ENCODE assay signal across 4 worm cellular contexts in the genomic region with DNA sequence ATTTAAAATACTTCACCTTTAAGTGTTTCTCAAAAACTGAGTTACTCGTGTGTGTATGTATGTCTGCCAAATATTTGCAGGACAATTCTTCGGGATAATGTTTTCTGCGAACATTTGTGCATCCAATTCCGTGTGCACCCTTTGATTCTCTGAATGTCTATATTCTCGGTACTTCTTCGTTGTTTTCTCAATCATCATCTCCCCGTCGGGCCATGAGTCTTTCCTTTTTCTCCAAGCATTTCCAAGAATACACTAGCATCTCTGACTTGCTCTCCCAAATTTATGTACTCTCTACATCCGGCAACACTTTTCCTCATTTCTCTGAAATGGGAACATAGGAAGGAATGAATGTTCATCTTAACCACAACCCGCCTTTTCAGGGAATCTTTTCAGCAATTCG.
TF ChIP-seq lines count a peak whose summit lies in the region.

No protein-coding gene starts in this region.

TF ChIP-seq in whole organism, L1 larva, 84 proteins besides CTCF, POLR2A, EP300 and RAD21 (continues in another document):
- TF ChIP-seq pag-3 (tag; optimal IDR thresholded peaks at IDR 0.05; lab: Kevin White, UChicago; ENCODE audit: borderline replicate concordance, insufficient read depth) (no peak), nhr-11 (tag; optimal IDR thresholded peaks at IDR 0.05; lab: Kevin White, UChicago) (peak; percentile 79), skn-1 (tag; optimal IDR thresholded peaks at IDR 0.05; lab: Kevin White, UChicago) (no peak), ceh-63 (GFP tag; optimal IDR thresholded peaks at IDR 0.05; lab: Kevin White, UChicago) (no peak), egl-27 (tag; optimal IDR thresholded peaks at IDR 0.05; lab: Kevin White, UChicago) (no peak), fkh-10 (GFP tag; optimal IDR thresholded peaks at IDR 0.05; lab: Kevin White, UChicago) (no peak), sox-4 (tag; optimal IDR thresholded peaks at IDR 0.05; lab: Kevin White, UChicago) (peak; percentile 53), lin-13 (GFP tag; optimal IDR thresholded peaks at IDR 0.05; lab: Kevin White, UChicago) (no peak), dpl-1 (GFP tag; optimal IDR thresholded peaks at IDR 0.05; lab: Kevin White, UChicago) (peak in 1 of 3 experiments; percentile 21), nhr-76 (tag; optimal IDR thresholded peaks at IDR 0.05; lab: Kevin White, UChicago) (no peak), sptf-1 (tag; optimal IDR thresholded peaks at IDR 0.05; lab: Kevin White, UChicago) (no peak), fkh-4 (tag; optimal IDR thresholded peaks at IDR 0.05; lab: Kevin White, UChicago; ENCODE audit: borderline replicate concordance) (no peak), swsn-7 (tag; optimal IDR thresholded peaks at IDR 0.05; lab: Kevin White, UChicago) (peak; percentile 73), pax-3 (tag; optimal IDR thresholded peaks at IDR 0.05; lab: Kevin White, UChicago) (peak; percentile 77), hpl-2 (GFP tag; optimal IDR thresholded peaks at IDR 0.05; lab: Kevin White, UChicago) (no peak), snpc-4 (tag; optimal IDR thresholded peaks at IDR 0.05; lab: Kevin White, UChicago) (no peak), hlh-4 (tag; optimal IDR thresholded peaks at IDR 0.05; lab: Kevin White, UChicago) (no peak), zip-4 (GFP tag; optimal IDR thresholded peaks at IDR 0.05; lab: Kevin White, UChicago) (peak; percentile 3), ceh-90 (tag; optimal IDR thresholded peaks at IDR 0.05; lab: Kevin White, UChicago) (no peak), aha-1 (tag; optimal IDR thresholded peaks at IDR 0.05; lab: Kevin White, UChicago) (no peak), grh-1 (GFP tag; IDR thresholded peaks at IDR 0.05; lab: Robert Waterston, UW) (no peak), tbx-2 (tag; optimal IDR thresholded peaks at IDR 0.05; lab: Kevin White, UChicago) (no peak)

TF ChIP-seq in whole organism, L2 larva, 48 proteins besides CTCF, POLR2A, EP300 and RAD21 (continues in another document):
- TF ChIP-seq elt-3 (tag; optimal IDR thresholded peaks at IDR 0.05; lab: Kevin White, UChicago), result no peak
- TF ChIP-seq crh-2 (tag; optimal IDR thresholded peaks at IDR 0.05; lab: Kevin White, UChicago), result peak; percentile 40
- TF ChIP-seq mbf-1 (tag; optimal IDR thresholded peaks at IDR 0.05; lab: Kevin White, UChicago), result no peak
- no peak for TF ChIP-seq fos-1 (tag; optimal IDR thresholded peaks at IDR 0.05; lab: Kevin White, UChicago)
- peak; percentile 25 for TF ChIP-seq lin-13 (GFP tag; optimal IDR thresholded peaks at IDR 0.05; lab: Kevin White, UChicago)
- TF ChIP-seq ceh-16 (tag; optimal IDR thresholded peaks at IDR 0.05; lab: Kevin White, UChicago), result no peak
- peak; percentile 48 for TF ChIP-seq nhr-6 (tag; optimal IDR thresholded peaks at IDR 0.05; lab: Kevin White, UChicago)
- no peak for TF ChIP-seq ztf-11 (tag; optimal IDR thresholded peaks at IDR 0.05; lab: Kevin White, UChicago)
- TF ChIP-seq ztf-4 (tag; optimal IDR thresholded peaks at IDR 0.05; lab: Kevin White, UChicago), result peak; percentile 33
- TF ChIP-seq ztf-1 (GFP tag; conservative IDR thresholded peaks at IDR 0.05; lab: Robert Waterston, UW), result no peak
- no peak for TF ChIP-seq dmd-4 (tag; optimal IDR thresholded peaks at IDR 0.05; lab: Kevin White, UChicago)
- TF ChIP-seq mdl-1 (tag; optimal IDR thresholded peaks at IDR 0.05; lab: Kevin White, UChicago), result no peak
- no peak for TF ChIP-seq ceh-82 (tag; optimal IDR thresholded peaks at IDR 0.05; lab: Kevin White, UChicago)
- TF ChIP-seq sem-4 (tag; optimal IDR thresholded peaks at IDR 0.05; lab: Kevin White, UChicago), result no peak
- TF ChIP-seq ama-1 (optimal IDR thresholded peaks at IDR 0.05; lab: Kevin White, UChicago), result no peak
- TF ChIP-seq skn-1 (tag; optimal IDR thresholded peaks at IDR 0.05; lab: Kevin White, UChicago), result no peak
- TF ChIP-seq nhr-10 (tag; optimal IDR thresholded peaks at IDR 0.05; lab: Kevin White, UChicago), result no peak
- no peak for TF ChIP-seq elt-1 (tag; optimal IDR thresholded peaks at IDR 0.05; lab: Kevin White, UChicago)
- no peak for TF ChIP-seq aly-2 (tag; optimal IDR thresholded peaks at IDR 0.05; lab: Kevin White, UChicago)
- no peak for TF ChIP-seq nhr-77 (tag; optimal IDR thresholded peaks at IDR 0.05; lab: Kevin White, UChicago)
- TF ChIP-seq egl-27 (tag; optimal IDR thresholded peaks at IDR 0.05; lab: Kevin White, UChicago), result no peak
- no peak for TF ChIP-seq blmp-1 (tag; optimal IDR thresholded peaks at IDR 0.05; lab: Kevin White, UChicago; ENCODE audit: insufficient read depth)
- no peak for TF ChIP-seq peb-1 (tag; optimal IDR thresholded peaks at IDR 0.05; lab: Kevin White, UChicago)
- peak; percentile 78 for TF ChIP-seq nhr-21 (tag; optimal IDR thresholded peaks at IDR 0.05; lab: Kevin White, UChicago)

TF ChIP-seq in whole organism, L3 larva, 47 proteins besides CTCF, POLR2A, EP300 and RAD21 (continues in another document):
- TF ChIP-seq daf-12 (tag; optimal IDR thresholded peaks at IDR 0.05; lab: Kevin White, UChicago), result no peak
- no peak for TF ChIP-seq sea-2 (GFP tag; optimal IDR thresholded peaks at IDR 0.05; lab: Kevin White, UChicago)
- TF ChIP-seq snpc-4 (tag; optimal IDR thresholded peaks at IDR 0.05; lab: Kevin White, UChicago), result peak; percentile 13
- peak; percentile 67 for TF ChIP-seq tbx-2 (tag; optimal IDR thresholded peaks at IDR 0.05; lab: Kevin White, UChicago)
- TF ChIP-seq eor-1 (tag; optimal IDR thresholded peaks at IDR 0.05; lab: Kevin White, UChicago), result no peak
- TF ChIP-seq hmg-11 (tag; optimal IDR thresholded peaks at IDR 0.05; lab: Kevin White, UChicago), result no peak
- TF ChIP-seq nhr-23 (tag; optimal IDR thresholded peaks at IDR 0.05; lab: Kevin White, UChicago), result no peak
- TF ChIP-seq skn-1 (tag; optimal IDR thresholded peaks at IDR 0.05; lab: Kevin White, UChicago), result no peak
- no peak for TF ChIP-seq pha-4 (tag; optimal IDR thresholded peaks at IDR 0.05; lab: Kevin White, UChicago)
- no peak for TF ChIP-seq ceh-16 (tag; optimal IDR thresholded peaks at IDR 0.05; lab: Kevin White, UChicago)
- TF ChIP-seq aly-2 (tag; optimal IDR thresholded peaks at IDR 0.05; lab: Kevin White, UChicago), result no peak
- TF ChIP-seq unc-39 (tag; optimal IDR thresholded peaks at IDR 0.05; lab: Kevin White, UChicago), result no peak
- TF ChIP-seq nhr-28 (tag; optimal IDR thresholded peaks at IDR 0.05; lab: Kevin White, UChicago), result no peak
- TF ChIP-seq fos-1 (tag; optimal IDR thresholded peaks at IDR 0.05; lab: Kevin White, UChicago), result no peak
- no peak for TF ChIP-seq unc-62 (GFP tag; optimal IDR thresholded peaks at IDR 0.05; lab: Kevin White, UChicago)
- no peak for TF ChIP-seq elt-1 (tag; optimal IDR thresholded peaks at IDR 0.05; lab: Kevin White, UChicago)
- peak; percentile 44 for TF ChIP-seq nfya-1 (tag; optimal IDR thresholded peaks at IDR 0.05; lab: Kevin White, UChicago; ENCODE audit: insufficient read depth)
- TF ChIP-seq elt-2 (tag; optimal IDR thresholded peaks at IDR 0.05; lab: Kevin White, UChicago), result no peak
- no peak for TF ChIP-seq jun-1 (tag; optimal IDR thresholded peaks at IDR 0.05; lab: Kevin White, UChicago)
- TF ChIP-seq nhr-25 (tag; optimal IDR thresholded peaks at IDR 0.05; lab: Kevin White, UChicago), result no peak
- peak; percentile 81 for TF ChIP-seq nhr-11 (tag; optimal IDR thresholded peaks at IDR 0.05; lab: Kevin White, UChicago)
- no peak for TF ChIP-seq nhr-43 (tag; optimal IDR thresholded peaks at IDR 0.05; lab: Kevin White, UChicago; ENCODE audit: poor library complexity, severe bottlenecking)
- TF ChIP-seq fkh-2 (tag; optimal IDR thresholded peaks at IDR 0.05; lab: Kevin White, UChicago), result no peak
- peak; percentile 13 for TF ChIP-seq lin-39 (tag; optimal IDR thresholded peaks at IDR 0.05; lab: Kevin White, UChicago)
- no peak for TF ChIP-seq mml-1 (tag; optimal IDR thresholded peaks at IDR 0.05; lab: Kevin White, UChicago)

TF ChIP-seq in whole organism, L4 larva, 104 proteins besides CTCF, POLR2A, EP300 and RAD21:
- TF ChIP-seq F10B5.3 (tag; optimal IDR thresholded peaks at IDR 0.05; lab: Kevin White, UChicago) (no peak), F37D6.2 (tag; optimal IDR thresholded peaks at IDR 0.05; lab: Kevin White, UChicago) (peak; percentile 77), rbr-2 (tag; optimal IDR thresholded peaks at IDR 0.05; lab: Kevin White, UChicago) (peak; percentile 26), F49E8.2 (tag; optimal IDR thresholded peaks at IDR 0.05; lab: Kevin White, UChicago; ENCODE audit: borderline replicate concordance) (no peak), unc-62 (GFP tag; optimal IDR thresholded peaks at IDR 0.05 in 1 of 2; lab: Kevin White, UChicago) (peak in 1 of 2 experiments; percentile 80), unc-62 (tag; optimal IDR thresholded peaks at IDR 0.05; lab: Kevin White, UChicago) (no peak), nhr-11 (tag; optimal IDR thresholded peaks at IDR 0.05; lab: Kevin White, UChicago) (peak; percentile 69), daf-12 (tag; optimal IDR thresholded peaks at IDR 0.05; lab: Kevin White, UChicago) (no peak), fkh-10 (GFP tag; optimal IDR thresholded peaks at IDR 0.05; lab: Kevin White, UChicago) (peak; percentile 32), aha-1 (tag; lab: Kevin White, UChicago) (peak; percentile 93), nhr-48 (tag; optimal IDR thresholded peaks at IDR 0.05; lab: Kevin White, UChicago) (peak; percentile 35), lsy-2 (tag; optimal IDR thresholded peaks at IDR 0.05; lab: Kevin White, UChicago) (peak in 1 of 2 experiments; percentile 66)
TF ChIP-seq in whole organism, L4 larva: peak in this region for 8.

Comparison
In these comparisons a context has a peak if more than half of its experiments do, and no peak if none do; other contexts are left out.
1. Of the 29 proteins assayed by ChIP-seq in both whole organism, L4 larva and whole organism, L1 larva: peak only in whole organism, L4 larva: aha-1 and fkh-10; only in whole organism, L1 larva: none; in both: nhr-11; in neither: 23; mixed calls (peak in some experiments, not most) for 3.